Worm (Caenorhabditis elegans) whole organism, L2 larva: Measurements from ENCODE around the gene W08F4.1.

Experiments used
- ceh-82 ChIP-seq: fragments of 150-350 bp; optimal IDR thresholded peaks from 2 replicates; lab custom pipeline; 2014; ENCODE audit warnings: missing biosample characterization, missing genetic modification characterization
- egl-27 ChIP-seq: sonication (generic microtip); optimal IDR thresholded peaks from 3 replicates; lab custom pipeline; 2017; ENCODE audit warnings: missing biosample characterization, missing genetic modification reagents, missing genetic modification characterization
- elt-1 ChIP-seq: fragments of 150-350 bp; optimal IDR thresholded peaks from 2 replicates; lab custom pipeline; 2014; ENCODE audit warnings: missing biosample characterization, missing genetic modification characterization
- elt-3 ChIP-seq: sonication (generic microtip); optimal IDR thresholded peaks from 2 replicates; lab custom pipeline; 2017; ENCODE audit warnings: missing biosample characterization, missing genetic modification characterization
- lin-13 ChIP-seq: fragments of 150-350 bp; optimal IDR thresholded peaks from 2 replicates; lab custom pipeline; 2014; ENCODE audit warnings: missing biosample characterization, missing genetic modification reagents, missing genetic modification characterization
- mdl-1 ChIP-seq, 2 experiments: fragments of 150-350 bp in 1 of 2; sonication (generic microtip) in 1 of 2; optimal IDR thresholded peaks; 2 replicates each; lab custom pipeline; 2017; ENCODE audit warnings: missing biosample characterization in 2 of 2, missing genetic modification characterization in 2 of 2
- nhr-11 ChIP-seq: fragments of 150-350 bp; optimal IDR thresholded peaks from 2 replicates; lab custom pipeline; 2014; ENCODE audit warnings: missing biosample characterization, missing genetic modification characterization
- nhr-237 ChIP-seq: fragments of 150-350 bp; optimal IDR thresholded peaks from 2 replicates; lab custom pipeline; 2014; ENCODE audit warnings: missing biosample characterization, missing genetic modification characterization
- nhr-77 ChIP-seq: fragments of 150-350 bp; optimal IDR thresholded peaks from 2 replicates; lab custom pipeline; 2014; ENCODE audit warnings: missing biosample characterization, missing genetic modification characterization
- skn-1 ChIP-seq: sonication (generic microtip); optimal IDR thresholded peaks from 2 replicates; lab custom pipeline; 2017; ENCODE audit warnings: missing biosample characterization, missing genetic modification characterization
- snpc-4 ChIP-seq: fragments of 150-350 bp; optimal IDR thresholded peaks from 2 replicates; lab custom pipeline; 2014; ENCODE audit warnings: missing biosample characterization, missing genetic modification characterization
- zag-1 ChIP-seq: fragments of 150-350 bp; optimal IDR thresholded peaks from 2 replicates; lab custom pipeline; 2014; ENCODE audit warnings: missing biosample characterization, missing genetic modification characterization
- ztf-11 ChIP-seq: sonication (generic microtip); optimal IDR thresholded peaks from 2 replicates; lab custom pipeline; 2017; ENCODE audit warnings: missing biosample characterization, missing genetic modification characterization
- ztf-4 ChIP-seq: fragments of 150-350 bp; optimal IDR thresholded peaks from 2 replicates; lab custom pipeline; 2014; ENCODE audit warnings: missing biosample characterization, missing genetic modification characterization

ce11 chrII:555371-555770 lies 38.0 kb upstream of the W08F4.1 start:
- TF ChIP-seq nhr-237 (tag; lab: Kevin White, UChicago) (no peak), elt-1 (tag; lab: Kevin White, UChicago) (no peak), nhr-11 (tag; lab: Kevin White, UChicago) (no peak), ztf-4 (tag; lab: Kevin White, UChicago) (no peak), lin-13 (no peak), skn-1 (tag; lab: Kevin White, UChicago) (no peak), egl-27 (tag; lab: Kevin White, UChicago) (no peak), ceh-82 (tag; lab: Kevin White, UChicago) (no peak), zag-1 (tag; lab: Kevin White, UChicago) (no peak), ztf-11 (tag; lab: Kevin White, UChicago) (no peak), mdl-1 (tag; optimal IDR thresholded peaks at IDR 0.05; lab: Kevin White, UChicago) (no peak), snpc-4 (tag; lab: Kevin White, UChicago) (no peak), elt-3 (tag; lab: Kevin White, UChicago) (no peak), nhr-77 (tag; lab: Kevin White, UChicago) (no peak)
